Worm (Caenorhabditis elegans) whole organism, L4/young adult: ENCODE measurements around the gene ZK632.9.

Experiments used
- W03F9.2 ChIP-seq: fragments of 150-350 bp; optimal IDR thresholded peaks from 2 replicates; lab custom pipeline; 2014; ENCODE audit warnings: missing biosample characterization, missing genetic modification characterization
- dao-5 ChIP-seq: sonication (generic microtip); optimal IDR thresholded peaks from 2 replicates; lab custom pipeline; 2016; ENCODE audit warnings: missing genotype, missing genetic modification characterization, moderate library complexity, missing compliant biosample characterization
- him-1 ChIP-seq: sonication (generic microtip); optimal IDR thresholded peaks from 2 replicates; lab custom pipeline; 2016; ENCODE audit warnings: missing genotype, missing genetic modification reagents, missing genetic modification characterization, missing compliant biosample characterization

- TF ChIP-seq him-1 (tag; lab: Kevin White, UChicago) (no peak), dao-5 (tag; lab: Kevin White, UChicago) (no peak), W03F9.2 (tag; lab: Kevin White, UChicago) (no peak)
Observed at ce11 chrIII:9780254-9780653, 45.0 kb downstream of the ZK632.9 start, which contains the start of gene sqv-3.
